Worm (Caenorhabditis elegans) whole organism, midembryonic: ENCODE results near the gene ins-17.

Source experiments
- T22C8.4 ChIP-seq: fragments of 200-800 bp; sonication (Bioruptor generic); IDR thresholded peaks from 2 replicates; pipeline ENCODE4 v1.3.6; 2022; ENCODE audit warnings: missing genetic modification characterization, missing compliant biosample characterization
- cog-1 ChIP-seq: sonication (generic microtip); optimal IDR thresholded peaks from 2 replicates; lab custom pipeline; 2016; ENCODE audit warnings: missing genetic modification characterization, missing compliant biosample characterization
- klf-2 ChIP-seq: fragments of 200-800 bp; sonication (Bioruptor generic); conservative IDR thresholded peaks from 2 replicates; pipeline ENCODE4 v1.3.6; 2022; ENCODE audit warnings: missing genetic modification reagents, missing genetic modification characterization, missing compliant biosample characterization
- med-1 ChIP-seq: sonication (generic microtip); optimal IDR thresholded peaks from 2 replicates; lab custom pipeline; 2017; ENCODE audit warnings: missing genetic modification characterization, mild to moderate bottlenecking, missing compliant biosample characterization, antibody characterized with exemption, missing genetic modification reagents; ENCODE audit not compliant: insufficient read depth
- ref-1 ChIP-seq: fragments of 200-800 bp; sonication (Bioruptor generic); conservative IDR thresholded peaks from 2 replicates; pipeline ENCODE4 v1.3.6; 2022; ENCODE audit warnings: missing genetic modification reagents, missing genetic modification characterization, missing compliant biosample characterization
- tab-1 ChIP-seq: fragments of 200-800 bp; sonication (Bioruptor generic); IDR thresholded peaks from 2 replicates; pipeline ENCODE4 v1.3.6; 2022; ENCODE audit warnings: missing genetic modification characterization, missing compliant biosample characterization
- ztf-23 ChIP-seq: fragments of 200-800 bp; sonication (Bioruptor generic); IDR thresholded peaks from 2 replicates; pipeline ENCODE4 v1.3.6; 2022; ENCODE audit warnings: missing genetic modification reagents, missing genetic modification characterization, missing compliant biosample characterization
- ztf-29 ChIP-seq: fragments of 200-800 bp; sonication (Bioruptor generic); IDR thresholded peaks from 2 replicates; pipeline ENCODE4 v1.3.6; 2022; ENCODE audit warnings: missing genetic modification reagents, missing genetic modification characterization, missing compliant biosample characterization

Gene ins-17

ce11 chrIII:4429402-4429801 lies 48.0 kb downstream of the ins-17 start, which contains the start of gene C28A5.6:
Gene C28A5.6 (minus strand): TSS chrIII:4429502.
- TF ChIP-seq med-1 (GFP tag; lab: Kevin White, UChicago) (no peak), ztf-23 (GFP tag; lab: Robert Waterston, UW) (no peak), ztf-29 (GFP tag; lab: Robert Waterston, UW) (no peak), T22C8.4 (GFP tag; lab: Robert Waterston, UW) (no peak)

ce11 chrIII:4428797-4429196 lies 48.6 kb downstream of the ins-17 start:
- TF ChIP-seq klf-2 (GFP tag; lab: Robert Waterston, UW): no peak
- no peak for TF ChIP-seq med-1 (GFP tag; lab: Kevin White, UChicago)
- 0 out of 2 replicates have a peak, but pooled peaks have one; percentile 9 for TF ChIP-seq ref-1 (GFP tag; lab: Robert Waterston, UW)
- no peak for TF ChIP-seq cog-1 (tag; lab: Kevin White, UChicago)
- TF ChIP-seq tab-1 (GFP tag; lab: Robert Waterston, UW): peak; percentile 76
- TF ChIP-seq T22C8.4 (GFP tag; lab: Robert Waterston, UW): peak; percentile 64
- peak; percentile 59; the same call in 1 of the 2 replicates for TF ChIP-seq ztf-23 (GFP tag; lab: Robert Waterston, UW)
